Worm (Caenorhabditis elegans) whole organism, L4 larva: ENCODE measurements around the gene B0495.7.

Experiments used
- F44E2.7 ChIP-seq: fragments of 200-800 bp; sonication (Bioruptor generic); IDR thresholded peaks from 2 replicates; pipeline ENCODE4 v2.1.2; 2022; ENCODE audit warnings: missing genetic modification characterization, missing compliant biosample characterization
- hlh-11 ChIP-seq: fragments of 200-800 bp; sonication (Bioruptor generic); optimal IDR thresholded peaks from 2 replicates; lab custom pipeline; 2018; ENCODE audit warnings: mild to moderate bottlenecking, missing genetic modification characterization, missing compliant biosample characterization
- nhr-10 ChIP-seq: fragments of 150-350 bp; optimal IDR thresholded peaks from 2 replicates; lab custom pipeline; 2014; ENCODE audit warnings: missing biosample characterization, missing genetic modification characterization
- pha-4 ChIP-seq, 2 experiments: fragments of 150-350 bp in 1 of 2; fragments of 200-800 bp in 1 of 2; sonication (Bioruptor generic) in 1 of 2; IDR thresholded peaks in 1 of 2; optimal IDR thresholded peaks in 1 of 2; 2 replicates each; pipeline versions ENCODE4 v1.3.6 to Lab custom; 2014 to 2022; ENCODE audit warnings: missing genetic modification characterization in 2 of 2, missing genetic modification reagents in 2 of 2, missing biosample characterization in 1 of 2, missing compliant biosample characterization in 1 of 2

- no peak for TF ChIP-seq nhr-10 (tag; lab: Kevin White, UChicago)
- TF ChIP-seq hlh-11 (tag; lab: Kevin White, UChicago), result no peak
- TF ChIP-seq F44E2.7 (GFP tag; lab: Robert Waterston, UW), result no peak
- TF ChIP-seq pha-4 (GFP tag; IDR thresholded peaks at IDR 0.05; lab: Robert Waterston, UW), result no peak
- TF ChIP-seq pha-4 (tag; optimal IDR thresholded peaks at IDR 0.05; lab: Kevin White, UChicago), result no peak
These were observed 42.0 kb downstream of the B0495.7 start for ce11 chrII:7663028-7663427.
